Worm (Caenorhabditis elegans) whole organism, midembryonic: ENCODE data around the gene T02G5.3.

Source experiments
- T22C8.4 ChIP-seq: fragments of 200-800 bp; sonication (Bioruptor generic); IDR thresholded peaks from 2 replicates; pipeline ENCODE4 v1.3.6; 2022; ENCODE audit warnings: missing genetic modification characterization, missing compliant biosample characterization
- cog-1 ChIP-seq: sonication (generic microtip); optimal IDR thresholded peaks from 2 replicates; lab custom pipeline; 2016; ENCODE audit warnings: missing genetic modification characterization, missing compliant biosample characterization
- flt-1 ChIP-seq: fragments of 200-800 bp; sonication (Bioruptor generic); IDR thresholded peaks from 2 replicates; pipeline ENCODE4 v1.3.6; 2022; ENCODE audit warnings: missing genetic modification characterization, missing compliant biosample characterization
- klf-2 ChIP-seq: fragments of 200-800 bp; sonication (Bioruptor generic); conservative IDR thresholded peaks from 2 replicates; pipeline ENCODE4 v1.3.6; 2022; ENCODE audit warnings: missing genetic modification reagents, missing genetic modification characterization, missing compliant biosample characterization
- med-1 ChIP-seq: sonication (generic microtip); optimal IDR thresholded peaks from 2 replicates; lab custom pipeline; 2017; ENCODE audit warnings: missing genetic modification characterization, mild to moderate bottlenecking, missing compliant biosample characterization, antibody characterized with exemption, missing genetic modification reagents; ENCODE audit not compliant: insufficient read depth
- ref-1 ChIP-seq: fragments of 200-800 bp; sonication (Bioruptor generic); conservative IDR thresholded peaks from 2 replicates; pipeline ENCODE4 v1.3.6; 2022; ENCODE audit warnings: missing genetic modification reagents, missing genetic modification characterization, missing compliant biosample characterization
- tab-1 ChIP-seq: fragments of 200-800 bp; sonication (Bioruptor generic); IDR thresholded peaks from 2 replicates; pipeline ENCODE4 v1.3.6; 2022; ENCODE audit warnings: missing genetic modification characterization, missing compliant biosample characterization
- ztf-23 ChIP-seq: fragments of 200-800 bp; sonication (Bioruptor generic); IDR thresholded peaks from 2 replicates; pipeline ENCODE4 v1.3.6; 2022; ENCODE audit warnings: missing genetic modification reagents, missing genetic modification characterization, missing compliant biosample characterization
- ztf-29 ChIP-seq: fragments of 200-800 bp; sonication (Bioruptor generic); IDR thresholded peaks from 2 replicates; pipeline ENCODE4 v1.3.6; 2022; ENCODE audit warnings: missing genetic modification reagents, missing genetic modification characterization, missing compliant biosample characterization

ce11 chrII:7106313-7106712 lies 13.1 kb downstream of the T02G5.3 start:
- TF ChIP-seq ref-1 (GFP tag; lab: Robert Waterston, UW): no peak
- no peak for TF ChIP-seq ztf-29 (GFP tag; lab: Robert Waterston, UW)
- TF ChIP-seq klf-2 (GFP tag; lab: Robert Waterston, UW): no peak
- TF ChIP-seq flt-1 (GFP tag; lab: Robert Waterston, UW): no peak
- no peak for TF ChIP-seq T22C8.4
- TF ChIP-seq med-1: no peak
- TF ChIP-seq tab-1 (GFP tag; lab: Robert Waterston, UW): no peak
- TF ChIP-seq ztf-23 (GFP tag; lab: Robert Waterston, UW): no peak
- no peak for TF ChIP-seq cog-1 (tag; lab: Kevin White, UChicago)
